Worm (Caenorhabditis elegans) whole organism, L1 larva: ENCODE data around the gene C31C9.7.

Experiments
- C04F5.9 ChIP-seq: sonication (generic microtip); optimal IDR thresholded peaks from 2 replicates; lab custom pipeline; 2016; ENCODE audit warnings: missing genetic modification characterization, missing compliant biosample characterization
- C34B4.2 ChIP-seq: sonication (generic microtip); optimal IDR thresholded peaks from 2 replicates; lab custom pipeline; 2017; ENCODE audit warnings: mild to moderate bottlenecking, missing genetic modification characterization, missing compliant biosample characterization
- alr-1 ChIP-seq: fragments of 200-800 bp; sonication (Bioruptor generic); optimal IDR thresholded peaks from 2 replicates; lab custom pipeline; 2018; ENCODE audit warnings: borderline replicate concordance, mild to moderate bottlenecking, missing genetic modification characterization, missing compliant biosample characterization
- aly-2 ChIP-seq: fragments of 150-350 bp; optimal IDR thresholded peaks from 2 replicates; lab custom pipeline; 2014; ENCODE audit warnings: missing biosample characterization, missing genetic modification characterization
- ceh-63 ChIP-seq: fragments of 200-800 bp; sonication (Bioruptor generic); optimal IDR thresholded peaks from 2 replicates; lab custom pipeline; 2018; ENCODE audit warnings: mild to moderate bottlenecking, missing genetic modification characterization, missing compliant biosample characterization
- ceh-88 ChIP-seq: fragments of 200-800 bp; sonication (Bioruptor generic); IDR thresholded peaks from 2 replicates; pipeline ENCODE4 v1.3.6; 2022; ENCODE audit warnings: missing genetic modification characterization, missing compliant biosample characterization
- ceh-90 ChIP-seq: sonication (generic microtip); optimal IDR thresholded peaks from 2 replicates; lab custom pipeline; 2016; ENCODE audit warnings: missing genetic modification characterization, missing compliant biosample characterization
- ces-1 ChIP-seq: fragments of 150-350 bp; optimal IDR thresholded peaks from 2 replicates; lab custom pipeline; 2014; ENCODE audit warnings: missing biosample characterization, missing genetic modification reagents, missing genetic modification characterization
- efl-3 ChIP-seq: fragments of 200-800 bp; sonication (Bioruptor generic); optimal IDR thresholded peaks from 2 replicates; lab custom pipeline; 2018; ENCODE audit warnings: mild to moderate bottlenecking, missing genetic modification characterization, missing compliant biosample characterization
- egl-13 ChIP-seq: sonication (generic microtip); optimal IDR thresholded peaks from 2 replicates; lab custom pipeline; 2016; ENCODE audit warnings: missing genotype, missing genetic modification reagents, missing genetic modification characterization, missing compliant biosample characterization
- egl-27 ChIP-seq, 2 experiments: fragments of 150-350 bp in 1 of 2; sonication (generic microtip); optimal IDR thresholded peaks; 3 replicates each; lab custom pipeline; 2017 to 2018; ENCODE audit warnings: missing biosample characterization in 2 of 2, missing genetic modification characterization in 2 of 2, missing genetic modification reagents in 2 of 2
- elt-2 ChIP-seq: sonication (generic microtip); optimal IDR thresholded peaks from 2 replicates; lab custom pipeline; 2016; ENCODE audit warnings: missing genetic modification characterization, mild to moderate bottlenecking, inconsistent platforms, missing compliant biosample characterization, missing genetic modification reagents
- fkh-8 ChIP-seq: sonication (generic microtip); optimal IDR thresholded peaks from 2 replicates; lab custom pipeline; 2016; ENCODE audit warnings: mild to moderate bottlenecking, missing genetic modification characterization, missing compliant biosample characterization
- hlh-4 ChIP-seq: sonication (generic microtip); optimal IDR thresholded peaks from 2 replicates; lab custom pipeline; 2016; ENCODE audit warnings: mild to moderate bottlenecking, missing genetic modification characterization, missing compliant biosample characterization
- irx-1 ChIP-seq: sonication (generic microtip); optimal IDR thresholded peaks from 2 replicates; lab custom pipeline; 2016; ENCODE audit warnings: missing genetic modification characterization, missing compliant biosample characterization
- isw-1 ChIP-seq: fragments of 200-800 bp; sonication (Bioruptor generic); IDR thresholded peaks from 2 replicates; pipeline ENCODE4 v1.3.6; 2022; ENCODE audit warnings: missing genetic modification characterization, missing compliant biosample characterization
- lin-14 ChIP-seq: fragments of 200-800 bp; sonication (Bioruptor generic); optimal IDR thresholded peaks from 2 replicates; lab custom pipeline; 2018; ENCODE audit warnings: mild to moderate bottlenecking, missing genetic modification characterization, moderate library complexity, missing compliant biosample characterization
- lin-15B ChIP-seq: fragments of 150-350 bp; sonication (generic microtip); optimal IDR thresholded peaks from 3 replicates; lab custom pipeline; 2014; ENCODE audit warnings: missing biosample characterization, missing genetic modification characterization
- lin-39 ChIP-seq: fragments of 150-350 bp; optimal IDR thresholded peaks from 2 replicates; lab custom pipeline; 2014; ENCODE audit warnings: missing biosample characterization, missing genetic modification reagents, missing genetic modification characterization
- lsy-2 ChIP-seq, 2 experiments: fragments of 150-350 bp; optimal IDR thresholded peaks; 2 replicates each; lab custom pipeline; 2014; ENCODE audit warnings: missing biosample characterization in 2 of 2, missing genetic modification characterization in 2 of 2
- mdl-1 ChIP-seq, 2 experiments: fragments of 150-350 bp; optimal IDR thresholded peaks; 2 replicates each; lab custom pipeline; 2014 to 2017; ENCODE audit warnings: missing biosample characterization in 2 of 2, missing genetic modification characterization in 2 of 2, inconsistent platforms in 1 of 2
- nhr-12 ChIP-seq: sonication (generic microtip); optimal IDR thresholded peaks from 2 replicates; lab custom pipeline; 2017; ENCODE audit warnings: missing biosample characterization, missing genetic modification characterization
- nhr-19 ChIP-seq: fragments of 200-800 bp; sonication (Bioruptor generic); conservative IDR thresholded peaks from 2 replicates; pipeline ENCODE4 v1.3.6; 2022; ENCODE audit warnings: missing genetic modification characterization, missing compliant biosample characterization
- nhr-20 ChIP-seq: sonication (generic microtip); optimal IDR thresholded peaks from 2 replicates; lab custom pipeline; 2016; ENCODE audit warnings: mild to moderate bottlenecking, missing genetic modification characterization, missing compliant biosample characterization
- nhr-237 ChIP-seq: fragments of 150-350 bp; optimal IDR thresholded peaks from 2 replicates; lab custom pipeline; 2014; ENCODE audit warnings: missing biosample characterization, missing genetic modification characterization
- nhr-28 ChIP-seq: fragments of 150-350 bp; optimal IDR thresholded peaks from 2 replicates; lab custom pipeline; 2014; ENCODE audit warnings: missing biosample characterization, missing genetic modification characterization
- nhr-76 ChIP-seq: sonication (generic microtip); optimal IDR thresholded peaks from 2 replicates; lab custom pipeline; 2017; ENCODE audit warnings: missing biosample characterization, missing genetic modification characterization
- nhr-84 ChIP-seq: sonication (generic microtip); optimal IDR thresholded peaks from 2 replicates; lab custom pipeline; 2017; ENCODE audit warnings: missing biosample characterization, missing genetic modification characterization
- nhr-85 ChIP-seq: sonication (generic microtip); peaks from one replicate; lab custom pipeline; 2016; ENCODE audit warnings: missing genetic modification characterization, inconsistent platforms, missing compliant biosample characterization
- pag-3 ChIP-seq: sonication (generic microtip); optimal IDR thresholded peaks from 2 replicates; lab custom pipeline; 2017; ENCODE audit warnings: missing genetic modification characterization, mild to moderate bottlenecking, missing compliant biosample characterization, antibody characterized with exemption, borderline replicate concordance; ENCODE audit not compliant: insufficient read depth
- pax-3 ChIP-seq: fragments of 200-800 bp; sonication (Bioruptor generic); optimal IDR thresholded peaks from 2 replicates; lab custom pipeline; 2018; ENCODE audit warnings: mild to moderate bottlenecking, missing genetic modification characterization, moderate library complexity, missing compliant biosample characterization
- pqm-1 ChIP-seq: sonication (generic microtip); optimal IDR thresholded peaks from 3 replicates; lab custom pipeline; 2017; ENCODE audit warnings: missing biosample characterization, missing genetic modification characterization
- rnt-1 ChIP-seq: sonication (generic microtip); optimal IDR thresholded peaks from 2 replicates; lab custom pipeline; 2016; ENCODE audit warnings: mild to moderate bottlenecking, missing genetic modification characterization, moderate library complexity, missing compliant biosample characterization
- snpc-4 ChIP-seq: fragments of 150-350 bp; optimal IDR thresholded peaks from 2 replicates; lab custom pipeline; 2014; ENCODE audit warnings: missing biosample characterization, missing genetic modification characterization
- snu-23 ChIP-seq: sonication (generic microtip); optimal IDR thresholded peaks from 2 replicates; lab custom pipeline; 2016; ENCODE audit warnings: missing genetic modification characterization, missing compliant biosample characterization
- swsn-7 ChIP-seq: sonication (generic microtip); optimal IDR thresholded peaks from 2 replicates; lab custom pipeline; 2016; ENCODE audit warnings: missing genetic modification characterization, missing compliant biosample characterization
- tlp-1 ChIP-seq: fragments of 150-350 bp; optimal IDR thresholded peaks from 2 replicates; lab custom pipeline; 2014; ENCODE audit warnings: missing biosample characterization, missing genetic modification characterization
- unc-30 ChIP-seq: sonication (generic microtip); optimal IDR thresholded peaks from 2 replicates; lab custom pipeline; 2017; ENCODE audit warnings: missing biosample characterization, missing genetic modification characterization
- unc-86 ChIP-seq: sonication (generic microtip); optimal IDR thresholded peaks from 2 replicates; lab custom pipeline; 2016; ENCODE audit warnings: missing genetic modification characterization, missing compliant biosample characterization
- vab-15 ChIP-seq: sonication (generic microtip); optimal IDR thresholded peaks from 2 replicates; lab custom pipeline; 2017; ENCODE audit warnings: missing genotype, mild to moderate bottlenecking, missing genetic modification characterization, missing compliant biosample characterization
- xbp-1 ChIP-seq: sonication (generic microtip); optimal IDR thresholded peaks from 2 replicates; lab custom pipeline; 2016; ENCODE audit warnings: missing genetic modification characterization, missing compliant biosample characterization
- zag-1 ChIP-seq: fragments of 150-350 bp; optimal IDR thresholded peaks from 2 replicates; lab custom pipeline; 2014; ENCODE audit warnings: missing biosample characterization, missing genetic modification characterization
- ztf-4 ChIP-seq: fragments of 150-350 bp; optimal IDR thresholded peaks from 2 replicates; lab custom pipeline; 2014; ENCODE audit warnings: missing biosample characterization, missing genetic modification characterization

The C31C9.7 gene

DNA sequence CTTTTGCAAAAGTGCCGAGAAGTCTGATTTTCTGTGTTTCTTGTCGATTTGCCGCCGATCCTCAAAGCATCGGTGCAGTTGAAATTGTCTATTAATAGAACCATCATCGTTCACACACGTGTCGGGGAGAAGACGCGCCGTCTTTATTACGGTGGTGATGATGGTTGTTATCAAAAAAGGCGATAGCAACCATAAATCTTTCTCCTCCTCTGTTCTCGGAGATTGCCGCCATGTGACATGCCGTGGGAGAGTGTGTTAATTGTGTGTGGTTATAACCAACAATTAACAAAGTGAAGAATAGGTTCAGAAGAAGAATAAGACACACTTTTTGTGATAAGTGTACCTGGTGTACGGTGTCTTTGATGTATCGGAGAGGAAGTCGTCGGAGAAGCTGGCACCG is 12.2 kb downstream of the C31C9.7 start (continued):
- TF ChIP-seq ztf-4 (tag; lab: Kevin White, UChicago) (no peak), vab-15 (peak; percentile 95), nhr-28 (tag; lab: Kevin White, UChicago) (no peak), pqm-1 (no peak), lin-39 (tag; lab: Kevin White, UChicago) (no peak), lin-15B (tag; lab: Kevin White, UChicago) (no peak), snu-23 (GFP tag; lab: Kevin White, UChicago) (peak; percentile 66), lin-14 (GFP tag; lab: Kevin White, UChicago) (no peak), irx-1 (tag; lab: Kevin White, UChicago) (no peak), hlh-4 (tag; lab: Kevin White, UChicago) (no peak), nhr-84 (tag; lab: Kevin White, UChicago) (no peak), aly-2 (tag; lab: Kevin White, UChicago) (no peak), efl-3 (GFP tag; lab: Kevin White, UChicago) (no peak), zag-1 (tag; lab: Kevin White, UChicago) (no peak), isw-1 (GFP tag; lab: Robert Waterston, UW) (no peak), snpc-4 (no peak), ceh-63 (GFP tag; lab: Kevin White, UChicago) (no peak), tlp-1 (no peak), C34B4.2 (tag; lab: Kevin White, UChicago) (no peak), ces-1 (no peak), rnt-1 (tag; lab: Kevin White, UChicago) (no peak), unc-86 (tag; lab: Kevin White, UChicago) (no peak), ceh-90 (tag; lab: Kevin White, UChicago) (no peak), elt-2 (no peak), nhr-76 (tag; lab: Kevin White, UChicago) (no peak), swsn-7 (tag; lab: Kevin White, UChicago) (no peak), nhr-12 (tag; lab: Kevin White, UChicago) (no peak), nhr-19 (GFP tag; lab: Robert Waterston, UW) (peak; percentile 63), pag-3 (no peak), egl-13 (tag; lab: Kevin White, UChicago) (no peak), nhr-20 (tag; lab: Kevin White, UChicago) (peak; percentile 86), nhr-237 (tag; lab: Kevin White, UChicago) (no peak), unc-30 (no peak), lsy-2 (tag; optimal IDR thresholded peaks at IDR 0.05; lab: Kevin White, UChicago) (peak in 1 of 2 experiments; percentile 42), ceh-88 (GFP tag; lab: Robert Waterston, UW) (no peak), pax-3 (no peak), alr-1 (no peak), mdl-1 (tag; optimal IDR thresholded peaks at IDR 0.05; lab: Kevin White, UChicago) (peak in 1 of 2 experiments; percentile 93), nhr-85 (tag; lab: Kevin White, UChicago) (peak; percentile 93), fkh-8 (tag; lab: Kevin White, UChicago) (no peak), egl-27 (tag; optimal IDR thresholded peaks at IDR 0.05; lab: Kevin White, UChicago) (no peak), C04F5.9 (tag; lab: Kevin White, UChicago) (no peak)

DNA sequence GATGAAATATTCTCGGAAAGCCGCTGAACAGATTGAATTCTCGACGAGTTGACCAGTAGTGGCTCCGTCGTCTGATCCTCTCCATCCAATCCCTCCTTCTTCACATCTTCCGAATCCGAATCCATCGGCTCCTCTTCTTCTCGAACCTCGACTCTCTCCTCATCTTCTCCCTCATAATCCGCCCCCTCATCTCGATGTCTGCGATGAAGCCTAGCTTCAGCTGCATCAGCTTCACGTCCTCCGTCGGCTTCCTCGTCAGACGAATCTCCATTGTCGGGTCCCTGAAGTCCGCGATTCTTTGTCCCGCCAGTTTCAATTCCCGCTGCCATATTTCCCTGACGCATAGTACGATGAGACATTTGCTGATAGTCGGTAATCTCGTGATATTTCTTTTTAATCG is 16.7 kb downstream of the C31C9.7 start:
- peak; percentile 0 for TF ChIP-seq nhr-85 (tag; lab: Kevin White, UChicago)
- no peak for TF ChIP-seq swsn-7 (tag; lab: Kevin White, UChicago)
- TF ChIP-seq snpc-4 = no peak
- no peak for TF ChIP-seq xbp-1 (tag; lab: Kevin White, UChicago)
- TF ChIP-seq, all 84 proteins: peak for 1
